Worm (Caenorhabditis elegans) whole organism, midembryonic: Measurements from ENCODE around the gene F54D5.23.

Experiments used
- T22C8.4 ChIP-seq: fragments of 200-800 bp; sonication (Bioruptor generic); IDR thresholded peaks from 2 replicates; pipeline ENCODE4 v1.3.6; 2022; ENCODE audit warnings: missing genetic modification characterization, missing compliant biosample characterization
- flt-1 ChIP-seq: fragments of 200-800 bp; sonication (Bioruptor generic); IDR thresholded peaks from 2 replicates; pipeline ENCODE4 v1.3.6; 2022; ENCODE audit warnings: missing genetic modification characterization, missing compliant biosample characterization
- klf-2 ChIP-seq: fragments of 200-800 bp; sonication (Bioruptor generic); conservative IDR thresholded peaks from 2 replicates; pipeline ENCODE4 v1.3.6; 2022; ENCODE audit warnings: missing genetic modification reagents, missing genetic modification characterization, missing compliant biosample characterization
- med-1 ChIP-seq: sonication (generic microtip); optimal IDR thresholded peaks from 2 replicates; lab custom pipeline; 2017; ENCODE audit warnings: missing genetic modification characterization, mild to moderate bottlenecking, missing compliant biosample characterization, antibody characterized with exemption, missing genetic modification reagents; ENCODE audit not compliant: insufficient read depth
- tab-1 ChIP-seq: fragments of 200-800 bp; sonication (Bioruptor generic); IDR thresholded peaks from 2 replicates; pipeline ENCODE4 v1.3.6; 2022; ENCODE audit warnings: missing genetic modification characterization, missing compliant biosample characterization
- ztf-23 ChIP-seq: fragments of 200-800 bp; sonication (Bioruptor generic); IDR thresholded peaks from 2 replicates; pipeline ENCODE4 v1.3.6; 2022; ENCODE audit warnings: missing genetic modification reagents, missing genetic modification characterization, missing compliant biosample characterization
- ztf-29 ChIP-seq: fragments of 200-800 bp; sonication (Bioruptor generic); IDR thresholded peaks from 2 replicates; pipeline ENCODE4 v1.3.6; 2022; ENCODE audit warnings: missing genetic modification reagents, missing genetic modification characterization, missing compliant biosample characterization

DNA sequence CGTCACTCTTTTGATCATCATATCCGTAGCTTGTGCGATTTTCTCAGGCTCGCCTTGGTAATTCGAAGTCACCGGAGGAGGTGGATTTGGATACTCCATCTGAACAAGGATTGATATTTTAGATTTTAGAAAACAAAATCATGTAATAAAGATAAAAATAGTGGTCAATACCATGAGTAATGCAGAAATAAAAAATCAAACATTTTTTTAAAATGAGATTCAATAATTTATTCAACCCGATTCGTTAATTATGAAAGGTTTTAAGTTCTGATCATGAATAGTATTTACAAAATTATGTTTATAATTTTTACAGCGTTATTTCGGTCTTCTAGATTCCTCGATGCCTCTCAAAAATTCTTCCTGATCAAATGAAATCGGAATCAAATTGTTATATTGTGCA, 35.4 kb downstream of the F54D5.23 start, which contains the start of gene mdt-8:
- TF ChIP-seq T22C8.4 (no peak), ztf-23 (GFP tag; lab: Robert Waterston, UW) (no peak), klf-2 (GFP tag; lab: Robert Waterston, UW) (no peak), flt-1 (GFP tag; lab: Robert Waterston, UW) (no peak), med-1 (GFP tag; lab: Kevin White, UChicago) (no peak), tab-1 (GFP tag; lab: Robert Waterston, UW) (no peak), ztf-29 (GFP tag; lab: Robert Waterston, UW) (no peak)
